Worm (Caenorhabditis elegans) whole organism, young adult: ENCODE measurements around the gene zig-2.
"Not testable (repeated sequence)": the region's sequence is repeated elsewhere in the genome, so short reads cannot be mapped to it uniquely, and the experiment has no call there.

ENCODE experiments used
- F49E8.2 ChIP-seq: sonication (generic microtip); optimal IDR thresholded peaks from 3 replicates; lab custom pipeline; 2017; ENCODE audit warnings: missing genetic modification characterization, mild to moderate bottlenecking, missing compliant biosample characterization, antibody characterized with exemption, moderate library complexity; ENCODE audit not compliant: insufficient read depth
- athp-1 ChIP-seq: sonication (generic microtip); optimal IDR thresholded peaks from 2 replicates; lab custom pipeline; 2017; ENCODE audit warnings: mild to moderate bottlenecking, missing genetic modification characterization, missing compliant biosample characterization
- egrh-3 ChIP-seq: fragments of 200-800 bp; sonication (Bioruptor generic); IDR thresholded peaks from 2 replicates; pipeline ENCODE4 v1.3.6; 2022; ENCODE audit warnings: missing genetic modification reagents, missing genetic modification characterization, missing compliant biosample characterization
- nfya-1 ChIP-seq: sonication (generic microtip); optimal IDR thresholded peaks from 2 replicates; lab custom pipeline; 2017; ENCODE audit warnings: antibody characterized with exemption, missing compliant biosample characterization, missing genetic modification characterization, borderline replicate concordance; ENCODE audit not compliant: insufficient read depth
- pbrm-1 ChIP-seq: fragments of 200-800 bp; sonication (Bioruptor generic); IDR thresholded peaks from 2 replicates; pipeline ENCODE4 v1.3.6; 2022; ENCODE audit warnings: missing genetic modification reagents, missing genetic modification characterization, missing compliant biosample characterization
- pha-4 ChIP-seq: fragments of 150-350 bp; sonication (generic microtip); optimal IDR thresholded peaks from 2 replicates; lab custom pipeline; 2014; ENCODE audit warnings: missing biosample characterization, missing genetic modification reagents, missing genetic modification characterization

- not testable (repeated sequence) for TF ChIP-seq F49E8.2; egrh-3 (GFP tag; lab: Robert Waterston, UW); pha-4 (tag; lab: Kevin White, UChicago); pbrm-1 (GFP tag; lab: Robert Waterston, UW); nfya-1 (tag; lab: Kevin White, UChicago); athp-1 (tag; lab: Kevin White, UChicago)
These were observed 38.5 kb downstream of the zig-2 start, which contains the start of gene dot-1.3 for ce11 chrX:12302755-12303154.
